Worm (Caenorhabditis elegans) whole organism, L1 larva: Measurements from ENCODE around the gene F14H3.12.

Experiments used
- aly-2 ChIP-seq: fragments of 150-350 bp; optimal IDR thresholded peaks from 2 replicates; lab custom pipeline; 2014; ENCODE audit warnings: missing biosample characterization, missing genetic modification characterization
- ama-1 ChIP-seq: fragments of 150-350 bp; optimal IDR thresholded peaks from 2 replicates; lab custom pipeline; 2014
- dpl-1 ChIP-seq, 3 experiments: fragments of 150-350 bp in 2 of 3; sonication (generic microtip) in 1 of 3; optimal IDR thresholded peaks; 2 replicates each; lab custom pipeline; 2014 to 2017; ENCODE audit warnings: missing biosample characterization in 3 of 3, missing genetic modification characterization in 3 of 3, missing genetic modification reagents in 3 of 3
- lin-13 ChIP-seq: fragments of 150-350 bp; optimal IDR thresholded peaks from 2 replicates; lab custom pipeline; 2014; ENCODE audit warnings: missing biosample characterization, missing genetic modification reagents, missing genetic modification characterization
- lsy-2 ChIP-seq, 2 experiments: fragments of 150-350 bp; optimal IDR thresholded peaks; 2 replicates each; lab custom pipeline; 2014; ENCODE audit warnings: missing biosample characterization in 2 of 2, missing genetic modification characterization in 2 of 2
- nhr-12 ChIP-seq: sonication (generic microtip); optimal IDR thresholded peaks from 2 replicates; lab custom pipeline; 2017; ENCODE audit warnings: missing biosample characterization, missing genetic modification characterization
- nhr-19 ChIP-seq: fragments of 200-800 bp; sonication (Bioruptor generic); conservative IDR thresholded peaks from 2 replicates; pipeline ENCODE4 v1.3.6; 2022; ENCODE audit warnings: missing genetic modification characterization, missing compliant biosample characterization
- nhr-237 ChIP-seq: fragments of 150-350 bp; optimal IDR thresholded peaks from 2 replicates; lab custom pipeline; 2014; ENCODE audit warnings: missing biosample characterization, missing genetic modification characterization
- snpc-4 ChIP-seq: fragments of 150-350 bp; optimal IDR thresholded peaks from 2 replicates; lab custom pipeline; 2014; ENCODE audit warnings: missing biosample characterization, missing genetic modification characterization
- unc-86 ChIP-seq: sonication (generic microtip); optimal IDR thresholded peaks from 2 replicates; lab custom pipeline; 2016; ENCODE audit warnings: missing genetic modification characterization, missing compliant biosample characterization

- no peak for TF ChIP-seq snpc-4 (tag; lab: Kevin White, UChicago)
- TF ChIP-seq aly-2 (tag; lab: Kevin White, UChicago), result no peak
- no peak for TF ChIP-seq nhr-237 (tag; lab: Kevin White, UChicago)
- no peak for TF ChIP-seq lsy-2 (tag; optimal IDR thresholded peaks at IDR 0.05; lab: Kevin White, UChicago)
- TF ChIP-seq unc-86, result no peak
- TF ChIP-seq nhr-19, result no peak
- no peak for TF ChIP-seq lin-13 (GFP tag; lab: Kevin White, UChicago)
- TF ChIP-seq ama-1 (lab: Kevin White, UChicago), result no peak
- no peak for TF ChIP-seq dpl-1 (GFP tag; optimal IDR thresholded peaks at IDR 0.05; lab: Kevin White, UChicago)
- TF ChIP-seq nhr-12 (tag; lab: Kevin White, UChicago), result no peak
These were observed 45.4 kb upstream of the F14H3.12 start for ce11 chrV:16120499-16120898.
